Worm (Caenorhabditis elegans) whole organism, L2 larva: Measurements from ENCODE around the gene C07D8.5.

Experiments used
- C34F6.9 ChIP-seq: fragments of 150-350 bp; optimal IDR thresholded peaks from 2 replicates; lab custom pipeline; 2014; ENCODE audit warnings: missing biosample characterization, missing genetic modification characterization
- F13H6.1 ChIP-seq: sonication (generic microtip); optimal IDR thresholded peaks from 2 replicates; lab custom pipeline; 2016; ENCODE audit warnings: missing genetic modification characterization, missing compliant biosample characterization
- R02D3.7 ChIP-seq: fragments of 150-350 bp; optimal IDR thresholded peaks from 2 replicates; lab custom pipeline; 2014; ENCODE audit warnings: missing biosample characterization, missing genetic modification characterization
- Y55F3AM.14 ChIP-seq: fragments of 200-800 bp; sonication (Bioruptor generic); optimal IDR thresholded peaks from 2 replicates; lab custom pipeline; 2018; ENCODE audit warnings: mild to moderate bottlenecking, missing genetic modification characterization, missing compliant biosample characterization
- ZK546.5 ChIP-seq: sonication (generic microtip); optimal IDR thresholded peaks from 2 replicates; lab custom pipeline; 2017; ENCODE audit warnings: missing biosample characterization, missing genetic modification characterization
- alr-1 ChIP-seq: fragments of 150-350 bp; optimal IDR thresholded peaks from 2 replicates; lab custom pipeline; 2014; ENCODE audit warnings: missing biosample characterization, missing genetic modification characterization
- ama-1 ChIP-seq: fragments of 150-350 bp; optimal IDR thresholded peaks from 2 replicates; lab custom pipeline; 2018; ENCODE audit warnings: inconsistent platforms
- blmp-1 ChIP-seq: sonication (generic microtip); optimal IDR thresholded peaks from 2 replicates; lab custom pipeline; 2017; ENCODE audit warnings: missing genetic modification characterization, mild to moderate bottlenecking, missing compliant biosample characterization, antibody characterized with exemption, moderate library complexity; ENCODE audit not compliant: insufficient read depth
- ceh-16 ChIP-seq: fragments of 150-350 bp; optimal IDR thresholded peaks from 2 replicates; lab custom pipeline; 2014; ENCODE audit warnings: missing biosample characterization, missing genetic modification characterization
- crh-2 ChIP-seq: sonication (generic microtip); optimal IDR thresholded peaks from 2 replicates; lab custom pipeline; 2017; ENCODE audit warnings: missing biosample characterization, missing genetic modification characterization
- dmd-4 ChIP-seq: sonication (generic microtip); optimal IDR thresholded peaks from 2 replicates; lab custom pipeline; 2017; ENCODE audit warnings: missing biosample characterization, missing genetic modification characterization
- egl-27 ChIP-seq: sonication (generic microtip); optimal IDR thresholded peaks from 3 replicates; lab custom pipeline; 2017; ENCODE audit warnings: missing biosample characterization, missing genetic modification reagents, missing genetic modification characterization
- elt-1 ChIP-seq: fragments of 150-350 bp; optimal IDR thresholded peaks from 2 replicates; lab custom pipeline; 2014; ENCODE audit warnings: missing biosample characterization, missing genetic modification characterization
- elt-3 ChIP-seq: sonication (generic microtip); optimal IDR thresholded peaks from 2 replicates; lab custom pipeline; 2017; ENCODE audit warnings: missing biosample characterization, missing genetic modification characterization
- fos-1 ChIP-seq: fragments of 150-350 bp; optimal IDR thresholded peaks from 2 replicates; lab custom pipeline; 2014; ENCODE audit warnings: missing biosample characterization, missing genetic modification characterization
- gmeb-1 ChIP-seq: fragments of 150-350 bp; optimal IDR thresholded peaks from 2 replicates; lab custom pipeline; 2014; ENCODE audit warnings: missing biosample characterization, missing genetic modification characterization
- lin-11 ChIP-seq: fragments of 150-350 bp; sonication (generic microtip); optimal IDR thresholded peaks from 2 replicates; lab custom pipeline; 2014; ENCODE audit warnings: missing biosample characterization, missing genetic modification characterization, inconsistent platforms, mixed read lengths
- lin-13 ChIP-seq: fragments of 150-350 bp; optimal IDR thresholded peaks from 2 replicates; lab custom pipeline; 2014; ENCODE audit warnings: missing biosample characterization, missing genetic modification reagents, missing genetic modification characterization
- lin-39 ChIP-seq: fragments of 150-350 bp; optimal IDR thresholded peaks from 2 replicates; lab custom pipeline; 2014; ENCODE audit warnings: missing biosample characterization, missing genetic modification reagents, missing genetic modification characterization
- lsy-2 ChIP-seq, 2 experiments: fragments of 150-350 bp in 1 of 2; sonication (generic microtip) in 1 of 2; optimal IDR thresholded peaks; 2 replicates each; lab custom pipeline; 2014 to 2017; ENCODE audit warnings: missing biosample characterization in 2 of 2, missing genetic modification characterization in 2 of 2
- mbf-1 ChIP-seq: sonication (generic microtip); optimal IDR thresholded peaks from 2 replicates; lab custom pipeline; 2017; ENCODE audit warnings: missing biosample characterization, missing genetic modification characterization
- mdl-1 ChIP-seq, 2 experiments: fragments of 150-350 bp in 1 of 2; sonication (generic microtip) in 1 of 2; optimal IDR thresholded peaks; 2 replicates each; lab custom pipeline; 2017; ENCODE audit warnings: missing biosample characterization in 2 of 2, missing genetic modification characterization in 2 of 2
- nhr-10 ChIP-seq: sonication (generic microtip); optimal IDR thresholded peaks from 2 replicates; lab custom pipeline; 2017; ENCODE audit warnings: missing biosample characterization, missing genetic modification characterization
- nhr-11 ChIP-seq: fragments of 150-350 bp; optimal IDR thresholded peaks from 2 replicates; lab custom pipeline; 2014; ENCODE audit warnings: missing biosample characterization, missing genetic modification characterization
- nhr-12 ChIP-seq: fragments of 150-350 bp; optimal IDR thresholded peaks from 2 replicates; lab custom pipeline; 2014; ENCODE audit warnings: missing biosample characterization, missing genetic modification characterization
- nhr-129 ChIP-seq: fragments of 150-350 bp; optimal IDR thresholded peaks from 2 replicates; lab custom pipeline; 2014; ENCODE audit warnings: missing biosample characterization, missing genetic modification characterization
- nhr-21 ChIP-seq: fragments of 150-350 bp; optimal IDR thresholded peaks from 2 replicates; lab custom pipeline; 2014; ENCODE audit warnings: missing biosample characterization, missing genetic modification characterization
- nhr-23 ChIP-seq: fragments of 150-350 bp; optimal IDR thresholded peaks from 2 replicates; lab custom pipeline; 2014; ENCODE audit warnings: missing biosample characterization, missing genetic modification reagents, missing genetic modification characterization
- nhr-237 ChIP-seq: fragments of 150-350 bp; optimal IDR thresholded peaks from 2 replicates; lab custom pipeline; 2014; ENCODE audit warnings: missing biosample characterization, missing genetic modification characterization
- nhr-25 ChIP-seq: fragments of 150-350 bp; sonication (generic microtip); optimal IDR thresholded peaks from 3 replicates; lab custom pipeline; 2014; ENCODE audit warnings: missing biosample characterization, missing genetic modification characterization
- nhr-6 ChIP-seq: fragments of 150-350 bp; optimal IDR thresholded peaks from 2 replicates; lab custom pipeline; 2014; ENCODE audit warnings: missing biosample characterization, missing genetic modification characterization
- nhr-77 ChIP-seq: fragments of 150-350 bp; optimal IDR thresholded peaks from 2 replicates; lab custom pipeline; 2014; ENCODE audit warnings: missing biosample characterization, missing genetic modification characterization
- peb-1 ChIP-seq: fragments of 150-350 bp; optimal IDR thresholded peaks from 2 replicates; lab custom pipeline; 2014; ENCODE audit warnings: missing biosample characterization, missing genetic modification characterization
- skn-1 ChIP-seq: sonication (generic microtip); optimal IDR thresholded peaks from 2 replicates; lab custom pipeline; 2017; ENCODE audit warnings: missing biosample characterization, missing genetic modification characterization
- sma-3 ChIP-seq: sonication (generic microtip); optimal IDR thresholded peaks from 2 replicates; lab custom pipeline; 2016; ENCODE audit warnings: missing genetic modification reagents, missing genetic modification characterization, missing compliant biosample characterization
- sma-9 ChIP-seq, 2 experiments: fragments of 150-350 bp in 1 of 2; sonication (generic microtip) in 1 of 2; optimal IDR thresholded peaks; 2 replicates each; lab custom pipeline; 2014 to 2016; ENCODE audit warnings: missing genetic modification characterization in 2 of 2, mild to moderate bottlenecking in 1 of 2, missing biosample characterization in 1 of 2, missing compliant biosample characterization in 1 of 2, missing genetic modification reagents in 1 of 2, moderate library complexity in 1 of 2
- snpc-4 ChIP-seq: fragments of 150-350 bp; optimal IDR thresholded peaks from 2 replicates; lab custom pipeline; 2014; ENCODE audit warnings: missing biosample characterization, missing genetic modification characterization
- unc-39 ChIP-seq: fragments of 150-350 bp; optimal IDR thresholded peaks from 2 replicates; lab custom pipeline; 2014; ENCODE audit warnings: missing biosample characterization, missing genetic modification characterization
- unc-62 ChIP-seq: fragments of 150-350 bp; optimal IDR thresholded peaks from 2 replicates; lab custom pipeline; 2014; ENCODE audit warnings: missing biosample characterization, missing genetic modification reagents, missing genetic modification characterization
- zag-1 ChIP-seq: fragments of 150-350 bp; optimal IDR thresholded peaks from 2 replicates; lab custom pipeline; 2014; ENCODE audit warnings: missing biosample characterization, missing genetic modification characterization
- ztf-1 ChIP-seq: fragments of 200-800 bp; sonication (Bioruptor generic); conservative IDR thresholded peaks from 2 replicates; pipeline ENCODE4 v1.3.6; 2022; ENCODE audit warnings: missing genetic modification characterization, missing compliant biosample characterization
- ztf-11 ChIP-seq: sonication (generic microtip); optimal IDR thresholded peaks from 2 replicates; lab custom pipeline; 2017; ENCODE audit warnings: missing biosample characterization, missing genetic modification characterization
- ztf-4 ChIP-seq: fragments of 150-350 bp; optimal IDR thresholded peaks from 2 replicates; lab custom pipeline; 2014; ENCODE audit warnings: missing biosample characterization, missing genetic modification characterization

The C07D8.5 gene

DNA sequence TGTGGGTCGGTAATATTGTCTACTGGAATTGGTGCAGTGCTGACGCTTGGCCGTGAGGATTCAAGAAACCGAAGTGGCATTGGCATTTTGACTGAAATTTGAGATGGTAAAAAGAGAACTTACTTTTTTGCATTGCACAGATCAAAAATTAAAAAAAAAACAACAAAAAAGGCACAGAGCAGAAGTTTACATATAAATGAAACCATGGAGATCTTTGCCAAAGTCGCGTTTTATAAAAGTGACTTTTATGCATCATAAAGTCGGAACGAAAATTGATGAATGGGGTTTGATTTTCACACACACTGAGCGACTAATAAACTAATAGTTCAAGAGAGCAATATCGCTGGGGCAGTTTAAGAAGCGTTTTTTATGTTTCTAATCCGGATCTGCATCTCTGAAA, 21.5 kb upstream of the C07D8.5 start, which contains the start of gene T08A9.13:
Gene T08A9.13, minus strand, starts transcription at position 101 of the 400 bp plus-strand sequence.
- TF ChIP-seq gmeb-1 (tag; lab: Kevin White, UChicago) (no peak), nhr-10 (tag; lab: Kevin White, UChicago) (no peak), nhr-11 (tag; lab: Kevin White, UChicago) (no peak), dmd-4 (tag; lab: Kevin White, UChicago) (no peak), ceh-16 (tag; lab: Kevin White, UChicago) (no peak), R02D3.7 (tag; lab: Kevin White, UChicago) (no peak), elt-3 (tag; lab: Kevin White, UChicago) (no peak), ama-1 (no peak), nhr-25 (tag; lab: Kevin White, UChicago) (no peak), peb-1 (tag; lab: Kevin White, UChicago) (no peak), lsy-2 (tag; optimal IDR thresholded peaks at IDR 0.05; lab: Kevin White, UChicago) (no peak)

DNA sequence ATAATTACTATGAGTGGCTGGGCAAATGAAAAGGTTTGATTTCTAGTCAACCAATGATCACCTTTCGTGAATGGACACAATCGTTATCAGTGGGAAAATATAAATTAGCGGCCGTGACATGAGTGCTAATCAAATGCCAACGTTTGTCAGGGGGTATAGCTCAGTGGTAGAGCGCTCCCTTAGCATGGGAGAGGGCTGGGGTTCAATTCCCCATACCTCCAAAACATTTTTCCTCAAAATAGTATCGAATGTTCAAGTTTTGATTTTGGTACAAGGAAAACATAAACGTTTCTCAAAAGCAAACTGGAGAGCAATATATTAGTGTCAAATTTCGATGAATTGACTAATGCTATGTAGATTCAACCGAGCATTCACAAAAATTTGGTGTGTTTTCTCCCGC, 20.2 kb upstream of the C07D8.5 start:
- peak; percentile 23 for TF ChIP-seq crh-2 (tag; lab: Kevin White, UChicago)
- TF ChIP-seq nhr-12 (tag; lab: Kevin White, UChicago) = no peak
- TF ChIP-seq gmeb-1 (tag; lab: Kevin White, UChicago) = no peak
- peak; percentile 53 for TF ChIP-seq nhr-21 (tag; lab: Kevin White, UChicago)
- TF ChIP-seq nhr-6 (tag; lab: Kevin White, UChicago) = no peak
- TF ChIP-seq sma-3 (GFP tag; lab: Kevin White, UChicago) = peak; percentile 52
- TF ChIP-seq blmp-1 (tag; lab: Kevin White, UChicago) = no peak
- no peak for TF ChIP-seq alr-1 (tag; lab: Kevin White, UChicago)
- TF ChIP-seq mdl-1 (tag; optimal IDR thresholded peaks at IDR 0.05; lab: Kevin White, UChicago) = no peak
- TF ChIP-seq zag-1 (tag; lab: Kevin White, UChicago) = no peak
- no peak for TF ChIP-seq snpc-4 (tag; lab: Kevin White, UChicago)
- no peak for TF ChIP-seq elt-1 (tag; lab: Kevin White, UChicago)
- no peak for TF ChIP-seq mbf-1 (tag; lab: Kevin White, UChicago)
- no peak for TF ChIP-seq R02D3.7 (tag; lab: Kevin White, UChicago)
- peak; percentile 25 for TF ChIP-seq fos-1 (tag; lab: Kevin White, UChicago)
- no peak for TF ChIP-seq lin-39
- no peak for TF ChIP-seq Y55F3AM.14
- TF ChIP-seq lin-11 = no peak
- TF ChIP-seq egl-27 (tag; lab: Kevin White, UChicago) = no peak
- no peak for TF ChIP-seq lin-13 (GFP tag; lab: Kevin White, UChicago)
- peak; percentile 62 for TF ChIP-seq sma-9 (GFP tag; optimal IDR thresholded peaks at IDR 0.05; lab: Kevin White, UChicago)
- no peak for TF ChIP-seq sma-9 (tag; optimal IDR thresholded peaks at IDR 0.05; lab: Kevin White, UChicago)
- no peak for TF ChIP-seq ztf-4 (tag; lab: Kevin White, UChicago)
- no peak for TF ChIP-seq ceh-16 (tag; lab: Kevin White, UChicago)
- TF ChIP-seq unc-39 (tag; lab: Kevin White, UChicago) = no peak
- peak in 1 of 2 experiments; percentile 30 for TF ChIP-seq lsy-2 (tag; optimal IDR thresholded peaks at IDR 0.05; lab: Kevin White, UChicago)
- TF ChIP-seq dmd-4 (tag; lab: Kevin White, UChicago) = no peak
- TF ChIP-seq F13H6.1 = peak; percentile 39
- TF ChIP-seq skn-1 (tag; lab: Kevin White, UChicago) = no peak
- no peak for TF ChIP-seq peb-1 (tag; lab: Kevin White, UChicago)
- no peak for TF ChIP-seq unc-62
- no peak for TF ChIP-seq ZK546.5 (tag; lab: Kevin White, UChicago)
- TF ChIP-seq nhr-129 (tag; lab: Kevin White, UChicago) = peak; percentile 24
- TF ChIP-seq ztf-1 (GFP tag; lab: Robert Waterston, UW) = no peak
- TF ChIP-seq C34F6.9 (tag; lab: Kevin White, UChicago) = no peak
- TF ChIP-seq ztf-11 = no peak
- TF ChIP-seq nhr-77 = no peak
- no peak for TF ChIP-seq elt-3 (tag; lab: Kevin White, UChicago)
- TF ChIP-seq nhr-23 (tag; lab: Kevin White, UChicago) = no peak
- TF ChIP-seq nhr-237 = no peak
- TF ChIP-seq nhr-10 (tag; lab: Kevin White, UChicago) = peak; percentile 34
